Fruit fly (Drosophila melanogaster): Measurements from ENCODE around the gene Lkb1.

The Lkb1 gene

DNA sequence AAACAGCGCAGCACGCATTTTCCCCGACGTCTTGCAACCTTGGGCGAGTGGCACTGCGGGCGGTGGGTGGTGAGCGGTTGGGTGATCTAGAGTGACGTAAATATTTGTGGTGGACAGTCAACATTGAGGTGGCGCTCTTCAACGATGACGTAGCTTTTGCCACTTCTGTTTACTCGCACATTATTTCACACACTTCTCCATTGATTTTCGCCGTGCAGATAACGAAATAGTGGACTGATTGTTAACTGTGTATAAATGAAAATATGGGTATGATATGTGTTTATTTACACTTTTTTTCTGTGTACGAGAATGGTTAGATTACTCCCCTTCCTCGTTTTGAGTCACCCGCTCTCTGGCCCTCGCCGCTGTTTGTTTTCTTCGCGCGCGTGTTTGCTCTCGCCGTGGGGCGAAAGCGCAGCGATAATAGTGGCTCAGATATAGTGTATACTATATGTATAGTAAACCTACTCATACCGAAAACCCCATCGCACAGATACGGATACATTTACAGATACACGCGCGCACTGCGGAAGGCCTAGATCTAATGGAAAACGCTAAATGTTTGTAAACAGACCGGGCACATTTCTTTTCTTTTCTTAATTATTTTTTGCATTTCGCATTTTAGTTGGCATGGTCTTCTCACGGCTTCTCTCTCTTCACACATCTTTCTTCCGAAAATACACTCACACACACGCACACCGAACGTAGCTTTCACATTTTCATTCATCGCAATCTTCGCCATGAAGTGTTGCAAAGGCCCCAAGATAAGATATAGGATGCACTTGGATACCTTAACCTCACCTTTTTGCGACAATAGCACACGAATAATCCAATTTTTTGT is 10.2 kb downstream of the Lkb1 start, which contains the start of gene omd (continued):
- TF ChIP-seq peb (GFP tag; IDR thresholded peaks at IDR 0.05) (peak; percentile 18), lab (GFP tag; optimal IDR thresholded peaks at IDR 0.05) (peak; percentile 87), zf30C (GFP tag; optimal IDR thresholded peaks at IDR 0.05) (peak; percentile 81), Hr78 (GFP tag; optimal IDR thresholded peaks at IDR 0.05) (no peak), cas (GFP tag; IDR thresholded peaks at IDR 0.05) (no peak), sim (GFP tag; IDR thresholded peaks at IDR 0.05) (no peak), CG32532 (GFP tag; IDR thresholded peaks at IDR 0.05) (peak; percentile 43), tgo (GFP tag; IDR thresholded peaks at IDR 0.05) (peak; percentile 43; the same call in 2 of the 3 replicates), Hr39 (optimal IDR thresholded peaks at IDR 0.05) (no peak), Ptx1 (GFP tag; IDR thresholded peaks at IDR 0.05) (peak; percentile 45; the same call in 1 of the 2 replicates), CG11504 (tag; optimal IDR thresholded peaks at IDR 0.05) (no peak), CG12942 (GFP tag; optimal IDR thresholded peaks at IDR 0.05) (peak; percentile 44), pfk (GFP tag; optimal IDR thresholded peaks at IDR 0.05) (peak; percentile 27), CG7271 (tag; optimal IDR thresholded peaks at IDR 0.05) (no peak), tll (GFP tag; optimal IDR thresholded peaks at IDR 0.05) (no peak), CG8478 (optimal IDR thresholded peaks at IDR 0.05) (no peak), row (GFP tag; IDR thresholded peaks at IDR 0.05) (peak; percentile 72), CG5180 (GFP tag; optimal IDR thresholded peaks at IDR 0.05) (no peak), sqz (GFP tag; optimal IDR thresholded peaks at IDR 0.05) (no peak), eve (GFP tag; optimal IDR thresholded peaks at IDR 0.05) (no peak), CTCF (GFP tag; optimal IDR thresholded peaks at IDR 0.05) (peak; percentile 36), CG12659 (GFP tag; optimal IDR thresholded peaks at IDR 0.05) (no peak), rib (GFP tag; IDR thresholded peaks at IDR 0.05) (peak; percentile 55), B-H2 (GFP tag; optimal IDR thresholded peaks at IDR 0.05) (peak; percentile 34), CG2875 (GFP tag; optimal IDR thresholded peaks at IDR 0.05) (peak; percentile 63), ttk (GFP tag; IDR thresholded peaks at IDR 0.05) (no peak), CG14965 (GFP tag; optimal IDR thresholded peaks at IDR 0.05; ENCODE audit: borderline replicate concordance) (peak; percentile 52), Atf-2 (GFP tag; optimal IDR thresholded peaks at IDR 0.05) (peak; percentile 45), repo (GFP tag; optimal IDR thresholded peaks at IDR 0.05) (peak; percentile 25), ro (GFP tag; IDR thresholded peaks at IDR 0.05) (no peak), run (tag; optimal IDR thresholded peaks at IDR 0.05) (no peak), CG8281 (tag; optimal IDR thresholded peaks at IDR 0.05) (peak; percentile 16), NFAT (GFP tag; IDR thresholded peaks at IDR 0.05) (peak; percentile 37), schlank (tag; optimal IDR thresholded peaks at IDR 0.05) (peak; percentile 58), CG4404 (GFP tag; IDR thresholded peaks at IDR 0.05) (no peak), kni (GFP tag; optimal IDR thresholded peaks at IDR 0.05) (no peak), CG16779 (GFP tag; IDR thresholded peaks at IDR 0.05) (0 out of 2 replicates have a peak, but pooled peaks have one; percentile 10), C15 (GFP tag; IDR thresholded peaks at IDR 0.05) (0 out of 3 replicates have a peak, but pooled peaks have one; percentile 10), caup (GFP tag; optimal IDR thresholded peaks at IDR 0.05; ENCODE audit: severe bottlenecking) (peak; percentile 77), CG17361 (GFP tag; IDR thresholded peaks at IDR 0.05) (no peak), ash1 (GFP tag; optimal IDR thresholded peaks at IDR 0.05) (peak; percentile 64), CG10565 (GFP tag; optimal IDR thresholded peaks at IDR 0.05) (no peak), CG31441 (GFP tag; IDR thresholded peaks at IDR 0.05) (no peak), CG8290 (GFP tag; optimal IDR thresholded peaks at IDR 0.05) (no peak), CG8290 (tag; optimal IDR thresholded peaks at IDR 0.05) (peak in 1 of 2 experiments; percentile 51), ac (GFP tag; optimal IDR thresholded peaks at IDR 0.05) (peak; percentile 74), CG3163 (GFP tag; optimal IDR thresholded peaks at IDR 0.05) (peak; percentile 41), dysf (GFP tag; IDR thresholded peaks at IDR 0.05) (peak; percentile 60; the same call in 2 of the 3 replicates), vfl (GFP tag; optimal IDR thresholded peaks at IDR 0.05) (peak; percentile 12), ind (GFP tag; optimal IDR thresholded peaks at IDR 0.05) (no peak)

Measured in whole organism, embryonic.